Worm (Caenorhabditis elegans): ENCODE measurements around the gene T24E12.11.
"Not testable (repeated sequence)": the region's sequence is repeated elsewhere in the genome, so short reads cannot be mapped to it uniquely, and the experiment has no call there.

Gene T24E12.11

ce11 chrII:3771640-3772039 is 7.7 kb downstream of the T24E12.11 start:
- TF ChIP-seq nhr-120 (GFP tag; IDR thresholded peaks at IDR 0.05) (no peak), lin-40 (tag; optimal IDR thresholded peaks at IDR 0.05) (no peak), nhr-80 (tag; optimal IDR thresholded peaks at IDR 0.05) (no peak), rcor-1 (GFP tag; IDR thresholded peaks at IDR 0.05) (no peak)

ce11 chrII:3764486-3764885 is 14.9 kb downstream of the T24E12.11 start, which contains the start of gene srx-112:
Gene srx-112, minus strand, starts transcription at chrII:3764586.
- no peak for TF ChIP-seq attf-3 (GFP tag; conservative IDR thresholded peaks at IDR 0.05)
- TF ChIP-seq ceh-40 (GFP tag; IDR thresholded peaks at IDR 0.05) = no peak
- no peak for TF ChIP-seq aptf-3 (GFP tag; IDR thresholded peaks at IDR 0.05)
- TF ChIP-seq B0019.2 (GFP tag; conservative IDR thresholded peaks at IDR 0.05) = no peak
- TF ChIP-seq mel-28 (tag; optimal IDR thresholded peaks at IDR 0.05; ENCODE audit: borderline replicate concordance) = no peak
- TF ChIP-seq sdz-38 (tag; optimal IDR thresholded peaks at IDR 0.05) = no peak
- TF ChIP-seq bed-2 (GFP tag; IDR thresholded peaks at IDR 0.05) = no peak

ce11 chrII:3761599-3761998 is 17.8 kb downstream of the T24E12.11 start, which contains the start of gene T24E12.6:
Gene T24E12.6, minus strand, starts transcription at chrII:3761699.
- TF ChIP-seq hrde-1 (tag; optimal IDR thresholded peaks at IDR 0.05; ENCODE audit: borderline replicate concordance); ztf-22 (GFP tag; optimal IDR thresholded peaks at IDR 0.05); dpl-1 (GFP tag; optimal IDR thresholded peaks at IDR 0.05): not testable (repeated sequence)

ce11 chrII:3759010-3759409 is 20.4 kb downstream of the T24E12.11 start, which contains the start of gene T24E12.12:
Gene T24E12.12, plus strand, starts transcription at chrII:3759290.
- no peak for TF ChIP-seq attf-6 (GFP tag; IDR thresholded peaks at IDR 0.05)
- TF ChIP-seq F33H1.4 (GFP tag; IDR thresholded peaks at IDR 0.05) = no peak
- TF ChIP-seq sdz-38 (tag; optimal IDR thresholded peaks at IDR 0.05) = no peak
- TF ChIP-seq ztf-25 (GFP tag; IDR thresholded peaks at IDR 0.05) = no peak
- TF ChIP-seq Y53F4B.3 (GFP tag; IDR thresholded peaks at IDR 0.05) = no peak
- no peak for TF ChIP-seq let-607 (tag; optimal IDR thresholded peaks at IDR 0.05)
- TF ChIP-seq K11D2.4 (GFP tag; IDR thresholded peaks at IDR 0.05) = no peak
- no peak for TF ChIP-seq nhr-80 (tag; optimal IDR thresholded peaks at IDR 0.05)
- TF ChIP-seq hmg-1.2 (GFP tag; IDR thresholded peaks at IDR 0.05) = no peak
- TF ChIP-seq aptf-3 (GFP tag; IDR thresholded peaks at IDR 0.05) = no peak
- no peak for TF ChIP-seq ztf-26 (tag; optimal IDR thresholded peaks at IDR 0.05)
- no peak for TF ChIP-seq madf-6 (GFP tag; IDR thresholded peaks at IDR 0.05)
- TF ChIP-seq lin-54 (GFP tag; optimal IDR thresholded peaks at IDR 0.05) = no peak
- no peak for TF ChIP-seq him-1 (tag; optimal IDR thresholded peaks at IDR 0.05)
- no peak for TF ChIP-seq F37B4.10 (GFP tag; IDR thresholded peaks at IDR 0.05)
- no peak for TF ChIP-seq madf-3 (GFP tag; IDR thresholded peaks at IDR 0.05)
- TF ChIP-seq aptf-2 (GFP tag; conservative IDR thresholded peaks at IDR 0.05) = no peak
- TF ChIP-seq Y56A3A.18 (GFP tag; IDR thresholded peaks at IDR 0.05) = no peak
- TF ChIP-seq dpff-1 (tag; optimal IDR thresholded peaks at IDR 0.05) = no peak

- no peak for TF ChIP-seq dox-1 (GFP tag; IDR thresholded peaks at IDR 0.05)
- no peak for TF ChIP-seq madf-8 (GFP tag; conservative IDR thresholded peaks at IDR 0.05)
- no peak for TF ChIP-seq mes-4 (tag; optimal IDR thresholded peaks at IDR 0.05)
- TF ChIP-seq zim-3 (tag; optimal IDR thresholded peaks at IDR 0.05) = no peak
- no peak for TF ChIP-seq F33H1.4 (GFP tag; IDR thresholded peaks at IDR 0.05)
- TF ChIP-seq attf-5 (GFP tag; optimal IDR thresholded peaks at IDR 0.05) = no peak
- TF ChIP-seq F55B11.4 (tag; optimal IDR thresholded peaks at IDR 0.05; ENCODE audit: borderline replicate concordance, insufficient read depth) = no peak
- TF ChIP-seq ZK185.1 (tag; optimal IDR thresholded peaks at IDR 0.05; ENCODE audit: poor library complexity, severe bottlenecking) = no peak
- TF ChIP-seq aptf-3 (GFP tag; IDR thresholded peaks at IDR 0.05) = no peak
- no peak for TF ChIP-seq pha-4 (tag; optimal IDR thresholded peaks at IDR 0.05)
- no peak for TF ChIP-seq let-526 (GFP tag; IDR thresholded peaks at IDR 0.05)
- no peak for TF ChIP-seq tbp1 (GFP tag; optimal IDR thresholded peaks at IDR 0.05)
- no peak for TF ChIP-seq K11D2.4 (GFP tag; IDR thresholded peaks at IDR 0.05)
- no peak for TF ChIP-seq repo-1 (tag; optimal IDR thresholded peaks at IDR 0.05)
- TF ChIP-seq madf-6 (GFP tag; IDR thresholded peaks at IDR 0.05) = no peak
- no peak for TF ChIP-seq hsf-1 (GFP tag; IDR thresholded peaks at IDR 0.05)
- TF ChIP-seq egl-18 (GFP tag; IDR thresholded peaks at IDR 0.05) = no peak
These were observed 21.9 kb downstream of the T24E12.11 start, which contains the start of gene srx-111 for ce11 chrII:3757499-3757898. Gene srx-111, plus strand, starts transcription at chrII:3757799.
